Worm (Caenorhabditis elegans): Measurements from ENCODE around the gene C39D10.5.

DNA sequence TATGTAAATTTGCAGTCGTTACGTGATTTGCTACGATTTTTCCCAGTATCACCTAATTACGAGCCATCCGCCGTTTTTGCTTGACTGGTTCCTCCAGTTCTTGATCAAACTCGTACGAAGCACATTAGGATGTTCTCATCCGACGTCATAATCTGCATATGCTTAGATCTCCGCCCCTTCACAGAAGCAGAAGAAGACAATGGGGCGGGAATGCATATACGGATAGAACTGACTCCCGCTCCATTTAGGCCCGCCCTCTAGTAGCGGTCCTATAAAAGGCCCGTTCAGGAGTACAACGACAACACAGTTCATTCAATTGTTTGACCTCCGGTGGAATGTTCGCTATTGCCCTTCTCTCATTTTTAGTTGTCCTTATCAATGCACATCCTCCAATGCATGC is 32.9 kb upstream of the C39D10.5 start, which contains the start of gene zig-4:
- TF ChIP-seq unc-62 (GFP tag; optimal IDR thresholded peaks at IDR 0.05) (no peak), hpl-2 (GFP tag; optimal IDR thresholded peaks at IDR 0.05) (no peak), ets-5 (GFP tag; IDR thresholded peaks at IDR 0.05) (no peak), rnt-1 (tag; optimal IDR thresholded peaks at IDR 0.05) (no peak), nhr-28 (tag; optimal IDR thresholded peaks at IDR 0.05) (no peak), mab-9 (GFP tag; IDR thresholded peaks at IDR 0.05) (no peak), blmp-1 (tag; optimal IDR thresholded peaks at IDR 0.05) (no peak), snpc-4 (tag; optimal IDR thresholded peaks at IDR 0.05) (no peak), egl-13 (tag; optimal IDR thresholded peaks at IDR 0.05) (no peak), nhr-84 (tag; optimal IDR thresholded peaks at IDR 0.05) (no peak), ztf-11 (tag; optimal IDR thresholded peaks at IDR 0.05) (no peak), irx-1 (tag; optimal IDR thresholded peaks at IDR 0.05) (no peak), lin-35 (GFP tag; optimal IDR thresholded peaks at IDR 0.05) (no peak)

All from whole organism, L1 larva.